Fruit fly (Drosophila melanogaster) whole organism, wandering third instar larva: ENCODE results near the gene CG4586.
A peak's percentile ranks its signal among the peaks of the same experiment; 100 is the strongest.

Experiments
- Abd-B ChIP-seq: fragments of >200 bp; optimal IDR thresholded peaks from 2 replicates; lab custom pipeline; 2017; ENCODE audit warnings: missing biosample characterization, missing genetic modification characterization
- CG32264 ChIP-seq: fragments of 200-800 bp; sonication (Bioruptor generic); optimal IDR thresholded peaks from 2 replicates; lab custom pipeline; 2016; ENCODE audit warnings: missing biosample characterization, missing genetic modification characterization
- CG9705 ChIP-seq: fragments of 200-800 bp; sonication (Bioruptor generic); optimal IDR thresholded peaks from 2 replicates; lab custom pipeline; 2018; ENCODE audit warnings: missing biosample characterization, mild to moderate bottlenecking, missing genetic modification characterization
- Dfd ChIP-seq: fragments of >200 bp; optimal IDR thresholded peaks from 2 replicates; lab custom pipeline; 2017; ENCODE audit warnings: missing biosample characterization, missing genetic modification characterization
- Dif ChIP-seq: fragments of 200-275, 200-300 bp; sonication (Bioruptor generic); optimal IDR thresholded peaks from 2 replicates; lab custom pipeline; 2018; ENCODE audit warnings: missing biosample characterization, missing genetic modification characterization; ENCODE audit not compliant: partially characterized antibody
- GATAd ChIP-seq: sonication (Bioruptor generic); optimal IDR thresholded peaks from 2 replicates; lab custom pipeline; 2016; ENCODE audit warnings: missing biosample characterization, missing genetic modification characterization
- HLH106 ChIP-seq: fragments of 200-800 bp; optimal IDR thresholded peaks from 3 replicates; lab custom pipeline; 2019; ENCODE audit warnings: missing biosample characterization, mild to moderate bottlenecking, missing genetic modification characterization, moderate library complexity
- Hnf4 ChIP-seq: fragments of 200-800 bp; sonication (Bioruptor generic); optimal IDR thresholded peaks from 2 replicates; lab custom pipeline; 2016; ENCODE audit warnings: missing biosample characterization, mild to moderate bottlenecking, missing genetic modification characterization
- Hr78 ChIP-seq: fragments of >200 bp; optimal IDR thresholded peaks from 2 replicates; lab custom pipeline; 2017; ENCODE audit warnings: missing biosample characterization, missing genetic modification characterization
- Hr83 ChIP-seq: fragments of 200-300 bp; sonication (Bioruptor generic); optimal IDR thresholded peaks from 2 replicates; lab custom pipeline; 2016; ENCODE audit warnings: missing biosample characterization, mild to moderate bottlenecking, missing genetic modification characterization, moderate library complexity; ENCODE audit not compliant: poor library complexity, severe bottlenecking
- Jra ChIP-seq: sonication (Bioruptor generic); optimal IDR thresholded peaks from 2 replicates; lab custom pipeline; 2016; ENCODE audit warnings: missing biosample characterization, missing genetic modification characterization
- Mio ChIP-seq: sonication (Bioruptor generic); optimal IDR thresholded peaks from 2 replicates; lab custom pipeline; 2016; ENCODE audit warnings: missing biosample characterization, missing genetic modification characterization
- Myc ChIP-seq: fragments of >200 bp; optimal IDR thresholded peaks from 2 replicates; lab custom pipeline; 2017
- OdsH ChIP-seq: fragments of 200-800 bp; sonication (Bioruptor generic); optimal IDR thresholded peaks from 2 replicates; lab custom pipeline; 2016; ENCODE audit warnings: missing biosample characterization, mild to moderate bottlenecking, missing genetic modification characterization
- Rel ChIP-seq, 2 experiments: fragments of 200-800 bp; sonication (Bioruptor generic) in 1 of 2; optimal IDR thresholded peaks; 2 replicates in 1 of 2; 3 replicates in 1 of 2; lab custom pipeline; 2016 to 2019; ENCODE audit warnings: mild to moderate bottlenecking in 2 of 2, missing biosample characterization in 2 of 2, missing genetic modification characterization in 2 of 2, moderate library complexity in 1 of 2
- Sp1 ChIP-seq: fragments of 200-800 bp; sonication (Bioruptor generic); optimal IDR thresholded peaks from 3 replicates; lab custom pipeline; 2019; ENCODE audit warnings: missing biosample characterization, mild to moderate bottlenecking, missing genetic modification characterization, moderate library complexity
- Vsx2 ChIP-seq: fragments of 200-300, 225-300 bp; sonication (Bioruptor generic); optimal IDR thresholded peaks from 2 replicates; lab custom pipeline; 2018; ENCODE audit warnings: missing biosample characterization, missing genetic modification characterization; ENCODE audit not compliant: partially characterized antibody
- br ChIP-seq: fragments of 200-800 bp; sonication (Bioruptor generic); optimal IDR thresholded peaks from 2 replicates; lab custom pipeline; 2016; ENCODE audit warnings: missing biosample characterization, missing genetic modification characterization
- brk ChIP-seq: fragments of 200-800 bp; sonication (Bioruptor generic); optimal IDR thresholded peaks from 2 replicates; lab custom pipeline; 2016; ENCODE audit warnings: missing biosample characterization, mild to moderate bottlenecking, missing genetic modification characterization
- dmrt93B ChIP-seq: fragments of 200-800 bp; sonication (Bioruptor generic); optimal IDR thresholded peaks from 2 replicates; lab custom pipeline; 2018; ENCODE audit warnings: missing biosample characterization, mild to moderate bottlenecking, missing genetic modification characterization
- dsf ChIP-seq: sonication (Bioruptor generic); optimal IDR thresholded peaks from 2 replicates; lab custom pipeline; 2016; ENCODE audit warnings: missing biosample characterization, missing genetic modification characterization, borderline replicate concordance
- ey ChIP-seq: fragments of 200-800 bp; sonication (Bioruptor generic); optimal IDR thresholded peaks from 2 replicates; lab custom pipeline; 2016; ENCODE audit warnings: missing biosample characterization, missing genetic modification characterization
- foxo ChIP-seq, 2 experiments: fragments of 200-800 bp; sonication (Bioruptor generic); optimal IDR thresholded peaks; 2 replicates in 1 of 2; 3 replicates in 1 of 2; lab custom pipeline; 2016 to 2017; ENCODE audit warnings: missing biosample characterization in 2 of 2, missing genetic modification characterization in 2 of 2
- fru ChIP-seq: fragments of 200-800 bp; sonication (Bioruptor generic); optimal IDR thresholded peaks from 3 replicates; lab custom pipeline; 2016; ENCODE audit warnings: missing biosample characterization, mild to moderate bottlenecking, missing genetic modification characterization
- h ChIP-seq: fragments of 200-800 bp; sonication (Bioruptor generic); optimal IDR thresholded peaks from 3 replicates; lab custom pipeline; 2016; ENCODE audit warnings: missing biosample characterization, mild to moderate bottlenecking, missing genetic modification characterization
- jim ChIP-seq: fragments of 175-275, 200-325 bp; sonication (Bioruptor generic); optimal IDR thresholded peaks from 2 replicates; lab custom pipeline; 2016; ENCODE audit warnings: missing biosample characterization, mild to moderate bottlenecking, missing genetic modification characterization
- pan ChIP-seq: fragments of >200 bp; optimal IDR thresholded peaks from 2 replicates; lab custom pipeline; 2017
- psq ChIP-seq: fragments of 200-800 bp; sonication (Bioruptor generic); optimal IDR thresholded peaks from 3 replicates; lab custom pipeline; 2017; ENCODE audit warnings: missing biosample characterization, mild to moderate bottlenecking, missing genetic modification characterization, moderate library complexity
- rgr ChIP-seq: fragments of 200-800 bp; sonication (Bioruptor generic); optimal IDR thresholded peaks from 3 replicates; lab custom pipeline; 2016; ENCODE audit warnings: missing biosample characterization, mild to moderate bottlenecking, missing genetic modification characterization
- sage ChIP-seq: fragments of 200-800 bp; sonication (Bioruptor generic); optimal IDR thresholded peaks from 2 replicates; lab custom pipeline; 2016; ENCODE audit warnings: missing biosample characterization, mild to moderate bottlenecking, missing genetic modification characterization
- sv ChIP-seq: fragments of 200-800 bp; sonication (Bioruptor generic); optimal IDR thresholded peaks from 3 replicates; lab custom pipeline; 2016; ENCODE audit warnings: missing biosample characterization, missing genetic modification characterization
- usp ChIP-seq: fragments of >200 bp; optimal IDR thresholded peaks from 2 replicates; lab custom pipeline; 2017; ENCODE audit warnings: missing biosample characterization, missing genetic modification characterization
- woc ChIP-seq: sonication (Bioruptor generic); optimal IDR thresholded peaks from 2 replicates; lab custom pipeline; 2016; ENCODE audit warnings: missing biosample characterization, mild to moderate bottlenecking, missing genetic modification characterization

The CG4586 gene

DNA sequence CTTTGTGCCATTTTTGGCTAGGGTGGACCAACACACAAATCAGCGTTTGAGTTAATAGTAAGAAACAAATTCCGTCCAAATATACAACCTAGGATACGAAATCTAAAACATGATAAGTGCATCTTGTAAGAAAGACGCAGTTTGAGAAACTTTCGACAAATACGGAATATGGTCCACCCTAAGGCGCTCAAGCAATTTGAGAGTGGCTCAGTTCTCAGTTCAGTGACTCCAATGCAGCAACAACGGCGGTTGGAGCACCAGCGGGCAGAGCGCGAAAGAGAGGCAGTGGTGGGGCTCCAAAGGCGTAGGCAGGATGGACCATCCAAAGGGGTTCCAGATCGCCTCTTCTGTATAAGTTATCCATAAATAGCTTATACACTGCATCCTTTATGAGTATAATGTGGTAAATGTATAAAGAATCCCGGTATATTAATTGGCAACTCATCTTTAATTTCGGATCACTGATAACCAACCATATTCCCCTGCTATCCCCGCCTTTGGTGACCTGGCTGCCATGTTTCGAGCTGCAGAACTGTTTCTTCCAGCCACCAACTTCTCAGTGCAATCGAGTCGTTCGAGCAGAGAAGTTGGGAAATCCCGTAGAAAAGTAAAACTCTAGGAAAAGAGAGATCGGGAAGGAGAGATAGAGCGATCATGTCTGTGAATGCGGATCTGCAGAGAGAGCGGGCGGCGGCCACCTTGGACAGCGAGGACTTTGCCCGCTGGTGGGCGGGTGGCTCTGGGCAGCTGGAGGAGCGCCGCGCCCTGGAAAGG, at the start of gene CG4586:
TSS of gene CG4586 (plus strand) at position 555 of the 774 bp plus-strand sequence.
- no peak for TF ChIP-seq Abd-B
- no peak for TF ChIP-seq Myc (lab: Kevin White, UChicago)
- TF ChIP-seq rgr (GFP tag; lab: Kevin White, UChicago) = peak; percentile 96
- peak; percentile 98 for TF ChIP-seq Rel (GFP tag; optimal IDR thresholded peaks at IDR 0.05; lab: Kevin White, UChicago)
- TF ChIP-seq Rel (tag; optimal IDR thresholded peaks at IDR 0.05; lab: Kevin White, UChicago) = peak; percentile 77
- TF ChIP-seq Hr83 (GFP tag; lab: Kevin White, UChicago) = peak; percentile 88
- peak; percentile 88 for TF ChIP-seq Jra
- TF ChIP-seq br (GFP tag; lab: Kevin White, UChicago) = peak; percentile 98
- peak; percentile 98 for TF ChIP-seq sage
- peak; percentile 95 for TF ChIP-seq OdsH (GFP tag; lab: Kevin White, UChicago)
- peak; percentile 91 for TF ChIP-seq woc (GFP tag; lab: Kevin White, UChicago)
- peak; percentile 94 for TF ChIP-seq CG32264 (GFP tag; lab: Kevin White, UChicago)
- TF ChIP-seq Dif = no peak
- TF ChIP-seq foxo (GFP tag; optimal IDR thresholded peaks at IDR 0.05; lab: Kevin White, UChicago) = peak; percentile 93 to 95
- peak; percentile 95 for TF ChIP-seq ey (GFP tag; lab: Kevin White, UChicago)
- peak; percentile 89 for TF ChIP-seq psq (GFP tag; lab: Kevin White, UChicago)
- no peak for TF ChIP-seq usp (GFP tag; lab: Kevin White, UChicago)
- TF ChIP-seq jim (GFP tag; lab: Kevin White, UChicago) = peak; percentile 4
- TF ChIP-seq sv (GFP tag; lab: Kevin White, UChicago) = peak; percentile 89
- TF ChIP-seq Sp1 = peak; percentile 96
- TF ChIP-seq h (GFP tag; lab: Kevin White, UChicago) = peak; percentile 98
- TF ChIP-seq HLH106 (tag; lab: Kevin White, UChicago) = peak; percentile 93
- peak; percentile 79 for TF ChIP-seq dmrt93B (GFP tag; lab: Kevin White, UChicago)
- peak; percentile 92 for TF ChIP-seq brk (GFP tag; lab: Kevin White, UChicago)
- TF ChIP-seq pan (lab: Kevin White, UChicago) = no peak
- TF ChIP-seq fru (GFP tag; lab: Kevin White, UChicago) = peak; percentile 96
- TF ChIP-seq Mio = peak; percentile 76
- TF ChIP-seq Hr78 (GFP tag; lab: Kevin White, UChicago) = no peak
- peak; percentile 77 for TF ChIP-seq CG9705 (GFP tag; lab: Kevin White, UChicago)
- no peak for TF ChIP-seq Dfd (GFP tag; lab: Kevin White, UChicago)
- TF ChIP-seq GATAd (GFP tag; lab: Kevin White, UChicago) = peak; percentile 72
- TF ChIP-seq Hnf4 (GFP tag; lab: Kevin White, UChicago) = peak; percentile 95
- TF ChIP-seq Vsx2 = no peak
- TF ChIP-seq dsf = peak; percentile 77

DNA sequence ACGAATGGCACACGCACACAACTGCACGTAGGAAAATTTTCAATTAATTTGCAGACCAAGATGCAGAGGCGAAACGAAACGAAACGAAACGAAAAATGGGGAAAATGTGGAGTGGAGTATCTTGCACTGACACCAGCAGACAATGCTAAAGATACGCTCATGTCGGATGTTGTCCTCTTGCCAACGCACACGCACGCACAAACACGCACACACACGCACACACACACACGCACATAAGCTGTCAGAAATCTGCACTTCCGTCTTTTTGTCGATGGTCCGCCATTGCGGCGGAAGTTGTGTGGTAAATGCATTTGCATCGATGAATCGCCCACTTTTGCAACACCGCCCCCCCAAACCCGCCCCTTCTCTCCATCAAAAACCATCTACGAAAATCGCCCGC, 40.6 kb upstream of the CG4586 start:
- TF ChIP-seq sage = no peak
- peak; percentile 65 for TF ChIP-seq Dfd (GFP tag; lab: Kevin White, UChicago)
- TF ChIP-seq fru (GFP tag; lab: Kevin White, UChicago) = no peak

DNA sequence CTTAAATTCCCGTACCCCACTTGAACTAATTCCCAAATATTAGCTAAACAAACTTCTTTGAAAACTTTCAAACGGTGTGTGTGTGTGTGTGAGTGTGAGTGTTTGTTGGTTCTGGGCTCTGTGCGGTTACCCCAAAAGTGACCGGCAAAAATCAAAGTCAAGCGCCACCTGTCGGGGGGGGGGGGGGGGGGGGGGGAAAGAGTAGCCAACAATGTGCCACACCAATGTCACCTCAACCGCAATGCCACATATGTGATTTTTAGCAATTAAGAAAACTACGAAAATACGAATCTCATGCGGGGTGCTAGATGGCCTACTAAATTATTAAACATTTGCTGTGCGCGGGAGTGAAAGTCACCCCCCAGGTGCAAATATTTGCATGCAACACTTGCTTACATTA, 36.0 kb upstream of the CG4586 start:
- TF ChIP-seq foxo (GFP tag; optimal IDR thresholded peaks at IDR 0.05; lab: Kevin White, UChicago) = no peak
- no peak for TF ChIP-seq Sp1
- TF ChIP-seq Dfd (GFP tag; lab: Kevin White, UChicago) = peak; percentile 90
- no peak for TF ChIP-seq GATAd (GFP tag; lab: Kevin White, UChicago)
- no peak for TF ChIP-seq Rel (GFP tag; optimal IDR thresholded peaks at IDR 0.05; lab: Kevin White, UChicago)
- TF ChIP-seq Rel (tag; optimal IDR thresholded peaks at IDR 0.05; lab: Kevin White, UChicago) = no peak

DNA sequence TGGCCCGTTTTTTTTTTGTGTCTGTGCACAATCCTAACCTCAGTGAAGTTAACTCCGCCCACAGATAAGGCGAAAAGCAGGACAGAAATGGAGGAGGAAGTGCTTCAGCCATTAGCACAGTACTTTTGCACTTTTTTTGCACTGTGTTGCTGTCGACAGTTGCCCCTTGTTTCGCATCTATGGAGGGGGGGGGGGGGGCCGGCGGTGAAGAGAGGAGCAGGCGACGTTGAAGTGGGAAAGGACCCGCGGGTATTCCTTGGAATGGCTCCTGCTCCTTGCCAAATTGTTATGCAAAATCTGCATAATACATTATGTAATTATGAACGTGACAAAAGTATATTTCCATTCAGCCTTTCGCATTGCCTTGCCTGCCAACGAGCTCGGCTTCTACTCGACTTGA, 32.8 kb upstream of the CG4586 start:
- TF ChIP-seq CG32264 (GFP tag; lab: Kevin White, UChicago) (no peak), Dfd (GFP tag; lab: Kevin White, UChicago) (peak; percentile 89)
